Worm (Caenorhabditis elegans) whole organism, L1 larva: ENCODE data around the gene panl-2.

Experiments used
- egl-13 ChIP-seq: sonication (generic microtip); optimal IDR thresholded peaks from 2 replicates; lab custom pipeline; 2016; ENCODE audit warnings: missing genotype, missing genetic modification reagents, missing genetic modification characterization, missing compliant biosample characterization
- isw-1 ChIP-seq: fragments of 200-800 bp; sonication (Bioruptor generic); IDR thresholded peaks from 2 replicates; pipeline ENCODE4 v1.3.6; 2022; ENCODE audit warnings: missing genetic modification characterization, missing compliant biosample characterization
- nhr-20 ChIP-seq: sonication (generic microtip); optimal IDR thresholded peaks from 2 replicates; lab custom pipeline; 2016; ENCODE audit warnings: mild to moderate bottlenecking, missing genetic modification characterization, missing compliant biosample characterization
- nhr-77 ChIP-seq: fragments of 150-350 bp; optimal IDR thresholded peaks from 2 replicates; lab custom pipeline; 2014; ENCODE audit warnings: missing biosample characterization, missing genetic modification characterization

ce11 chrIII:7012060-7012459 lies 44.1 kb upstream of the panl-2 start:
- TF ChIP-seq nhr-77 (no peak), isw-1 (no peak), nhr-20 (no peak), egl-13 (tag; lab: Kevin White, UChicago) (no peak)
